Worm (Caenorhabditis elegans): ENCODE data around the gene snx-1.

DNA sequence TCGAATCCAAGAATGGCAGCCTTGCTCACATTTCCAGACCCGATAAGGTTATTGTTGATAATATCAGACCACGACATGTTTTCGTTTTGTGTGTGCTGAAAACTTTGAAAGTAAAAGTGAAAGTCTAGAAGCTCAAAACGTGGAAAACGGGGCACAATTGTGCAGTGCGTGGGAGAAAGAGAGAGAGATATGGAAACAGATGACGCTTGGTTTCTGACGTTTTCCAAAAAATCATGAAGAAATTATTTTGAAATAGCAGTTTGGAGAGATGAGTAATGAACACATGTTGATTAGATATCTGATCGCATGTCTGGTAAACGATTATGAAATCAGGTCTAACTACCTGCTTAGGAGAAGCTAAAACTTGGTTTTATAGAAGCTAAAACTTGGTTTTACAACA, 48.2 kb upstream of the snx-1 start, which contains the start of gene pfn-3:
- TF ChIP-seq ztf-29 (GFP tag; IDR thresholded peaks at IDR 0.05): no peak
- no peak for TF ChIP-seq cog-1 (tag; optimal IDR thresholded peaks at IDR 0.05)
- TF ChIP-seq flt-1 (GFP tag; IDR thresholded peaks at IDR 0.05): no peak
- TF ChIP-seq med-1 (GFP tag; optimal IDR thresholded peaks at IDR 0.05; ENCODE audit: insufficient read depth): no peak
- TF ChIP-seq T22C8.4 (GFP tag; IDR thresholded peaks at IDR 0.05): no peak
- TF ChIP-seq ztf-23 (GFP tag; IDR thresholded peaks at IDR 0.05): no peak
- no peak for TF ChIP-seq klf-2 (GFP tag; conservative IDR thresholded peaks at IDR 0.05)
